Comparison of ENCODE assay signal across 1 fruit fly cellular context in the genomic region with DNA sequence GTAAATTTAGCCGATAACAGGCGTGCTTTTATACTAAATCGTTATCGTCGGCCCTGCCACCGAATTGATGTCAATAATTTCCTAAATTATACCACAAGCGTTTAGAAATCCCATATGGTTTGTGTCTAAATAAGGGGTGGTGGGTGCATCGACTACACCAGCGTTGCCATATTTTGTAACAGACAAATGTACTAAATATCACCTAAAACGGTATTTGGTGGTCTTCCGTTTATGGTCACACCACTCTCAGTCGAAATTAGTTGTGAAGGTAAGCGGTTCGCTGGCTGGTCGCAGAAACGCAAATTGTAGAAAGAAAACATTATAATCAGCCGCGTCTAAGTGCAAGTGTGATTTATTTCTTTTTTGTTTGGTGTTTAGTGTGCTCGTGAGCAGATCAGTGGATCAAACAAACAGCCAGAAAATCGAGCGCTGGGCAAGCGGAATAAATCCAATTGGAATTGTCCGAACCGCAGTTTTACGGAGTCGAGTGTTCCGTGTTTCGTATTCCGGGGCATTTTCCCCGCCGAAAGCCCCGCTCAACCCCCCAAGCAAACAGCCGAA.
TF ChIP-seq lines count a peak whose summit lies in the region.

A gene (minus strand): TSS at position 39 of the 561 bp plus-strand sequence.
A gene (plus strand): TSS at position 244 of the 561 bp plus-strand sequence.

TF ChIP-seq in whole organism, embryonic, 481 proteins besides CTCF, POLR2A, EP300 and RAD21 (continued from another document):
- TF ChIP-seq D19B (GFP tag; optimal IDR thresholded peaks at IDR 0.05; lab: Kevin White, UChicago) (no peak), zfh1 (GFP tag; IDR thresholded peaks at IDR 0.05; lab: Robert Waterston, UW) (peak; percentile 46; the same call in 1 of the 3 replicates), bigmax (GFP tag; optimal IDR thresholded peaks at IDR 0.05; lab: Kevin White, UChicago) (peak; percentile 26), hbn (GFP tag; IDR thresholded peaks at IDR 0.05; lab: Robert Waterston, UW; ENCODE audit: partially characterized antibody) (peak; percentile 42; the same call in 1 of the 2 replicates), hb (GFP tag; IDR thresholded peaks at IDR 0.05; lab: Robert Waterston, UW; ENCODE audit: partially characterized antibody) (no peak), CG1603 (tag; optimal IDR thresholded peaks at IDR 0.05; lab: Kevin White, UChicago) (peak; percentile 92), CkIIα-i1 (GFP tag; IDR thresholded peaks at IDR 0.05; lab: Robert Waterston, UW) (no peak), CG2712 (tag; optimal IDR thresholded peaks at IDR 0.05; lab: Kevin White, UChicago) (peak; percentile 72), CG3163 (GFP tag; optimal IDR thresholded peaks at IDR 0.05; lab: Kevin White, UChicago) (peak; percentile 25), scrt (GFP tag; optimal IDR thresholded peaks at IDR 0.05; lab: Kevin White, UChicago) (peak; percentile 51), Rfx (GFP tag; IDR thresholded peaks at IDR 0.05; lab: Robert Waterston, UW) (peak; percentile 47), CG10979 (tag; optimal IDR thresholded peaks at IDR 0.05; lab: Kevin White, UChicago) (peak; percentile 18), Lhr (GFP tag; optimal IDR thresholded peaks at IDR 0.05; lab: Kevin White, UChicago) (peak; percentile 98), pb (GFP tag; optimal IDR thresholded peaks at IDR 0.05; lab: Kevin White, UChicago) (peak; percentile 63), Spps (tag; optimal IDR thresholded peaks at IDR 0.05; lab: Kevin White, UChicago) (peak; percentile 17), gro (GFP tag; optimal IDR thresholded peaks at IDR 0.05; lab: Kevin White, UChicago) (peak; percentile 70), lov (optimal IDR thresholded peaks at IDR 0.05; lab: Kevin White, UChicago) (no peak), lov (GFP tag; IDR thresholded peaks at IDR 0.05; lab: Robert Waterston, UW) (no peak), wek (GFP tag; optimal IDR thresholded peaks at IDR 0.05; lab: Kevin White, UChicago) (peak; percentile 60), B-H2 (GFP tag; optimal IDR thresholded peaks at IDR 0.05; lab: Kevin White, UChicago) (peak; percentile 81), CG14965 (GFP tag; optimal IDR thresholded peaks at IDR 0.05; lab: Kevin White, UChicago; ENCODE audit: borderline replicate concordance) (no peak), Deaf1 (tag; optimal IDR thresholded peaks at IDR 0.05; lab: Kevin White, UChicago) (peak; percentile 56), TFAM (GFP tag; optimal IDR thresholded peaks at IDR 0.05; lab: Kevin White, UChicago) (no peak), kay (GFP tag; optimal IDR thresholded peaks at IDR 0.05; lab: Kevin White, UChicago) (no peak), CG11456 (GFP tag; IDR thresholded peaks at IDR 0.05; lab: Robert Waterston, UW) (0 out of 3 replicates have a peak, but pooled peaks have one; percentile 20), nom (GFP tag; optimal IDR thresholded peaks at IDR 0.05; lab: Kevin White, UChicago) (peak; percentile 69), CG4854 (GFP tag; optimal IDR thresholded peaks at IDR 0.05; lab: Kevin White, UChicago) (peak; percentile 14), Dip2 (GFP tag; IDR thresholded peaks at IDR 0.05; lab: Robert Waterston, UW) (no peak), CG10543 (GFP tag; optimal IDR thresholded peaks at IDR 0.05; lab: Kevin White, UChicago) (peak; percentile 55), peb (GFP tag; IDR thresholded peaks at IDR 0.05; lab: Robert Waterston, UW) (no peak), NC2β (GFP tag; optimal IDR thresholded peaks at IDR 0.05; lab: Kevin White, UChicago) (peak; percentile 41), CG12071 (GFP tag; optimal IDR thresholded peaks at IDR 0.05; lab: Kevin White, UChicago) (peak; percentile 53), CG10366 (GFP tag; IDR thresholded peaks at IDR 0.05; lab: Robert Waterston, UW) (no peak), CG17359 (tag; optimal IDR thresholded peaks at IDR 0.05; lab: Kevin White, UChicago) (peak; percentile 29), pnt (GFP tag; optimal IDR thresholded peaks at IDR 0.05; lab: Kevin White, UChicago) (peak; percentile 0), sob (GFP tag; IDR thresholded peaks at IDR 0.05; lab: Robert Waterston, UW) (peak; percentile 71), CG13894 (tag; optimal IDR thresholded peaks at IDR 0.05; lab: Kevin White, UChicago) (peak; percentile 87), CG17328 (GFP tag; IDR thresholded peaks at IDR 0.05; lab: Robert Waterston, UW) (no peak), GATAe (GFP tag; conservative IDR thresholded peaks at IDR 0.05; lab: Robert Waterston, UW) (no peak), CG12769 (tag; optimal IDR thresholded peaks at IDR 0.05; lab: Kevin White, UChicago) (peak; percentile 78), wdn (GFP tag; IDR thresholded peaks at IDR 0.05; lab: Robert Waterston, UW) (no peak), CG2120 (GFP tag; optimal IDR thresholded peaks at IDR 0.05; lab: Kevin White, UChicago) (peak; percentile 22), CG18599 (GFP tag; optimal IDR thresholded peaks at IDR 0.05; lab: Kevin White, UChicago) (peak; percentile 53), ftz-f1 (GFP tag; optimal IDR thresholded peaks at IDR 0.05; lab: Kevin White, UChicago) (peak; percentile 70), CG8290 (GFP tag; optimal IDR thresholded peaks at IDR 0.05; lab: Kevin White, UChicago) (peak; percentile 54), CG8290 (tag; optimal IDR thresholded peaks at IDR 0.05; lab: Kevin White, UChicago) (peak in 1 of 2 experiments; percentile 82), Dref (GFP tag; IDR thresholded peaks at IDR 0.05; lab: Robert Waterston, UW) (peak; percentile 79), CoRest (tag; optimal IDR thresholded peaks at IDR 0.05; lab: Kevin White, UChicago) (peak; percentile 46), CG9797 (GFP tag; optimal IDR thresholded peaks at IDR 0.05; lab: Kevin White, UChicago) (peak; percentile 100), CG15514 (GFP tag; optimal IDR thresholded peaks at IDR 0.05; lab: Kevin White, UChicago) (peak; percentile 85), ken (GFP tag; IDR thresholded peaks at IDR 0.05; lab: Robert Waterston, UW) (no peak), CG33213 (GFP tag; optimal IDR thresholded peaks at IDR 0.05; lab: Kevin White, UChicago) (peak; percentile 91), disco-r (GFP tag; optimal IDR thresholded peaks at IDR 0.05; lab: Kevin White, UChicago) (no peak), Ets97D (GFP tag; optimal IDR thresholded peaks at IDR 0.05; lab: Kevin White, UChicago) (peak; percentile 95), CG33557 (GFP tag; optimal IDR thresholded peaks at IDR 0.05; lab: Kevin White, UChicago) (peak; percentile 53), Gsc (GFP tag; IDR thresholded peaks at IDR 0.05; lab: Robert Waterston, UW) (no peak), Poxn (GFP tag; IDR thresholded peaks at IDR 0.05; lab: Robert Waterston, UW) (no peak), Stat92E (GFP tag; optimal IDR thresholded peaks at IDR 0.05; lab: Kevin White, UChicago) (peak in 1 of 3 experiments; percentile 87), sqz (GFP tag; optimal IDR thresholded peaks at IDR 0.05; lab: Kevin White, UChicago) (peak; percentile 76), stwl (tag; optimal IDR thresholded peaks at IDR 0.05; lab: Kevin White, UChicago) (peak; percentile 75), bowl (GFP tag; IDR thresholded peaks at IDR 0.05; lab: Robert Waterston, UW) (0 out of 2 replicates have a peak, but pooled peaks have one; percentile 39), CG3065 (GFP tag; optimal IDR thresholded peaks at IDR 0.05; lab: Kevin White, UChicago) (peak; percentile 2), CG17385 (GFP tag; optimal IDR thresholded peaks at IDR 0.05; lab: Kevin White, UChicago) (peak; percentile 51), CG10431 (GFP tag; optimal IDR thresholded peaks at IDR 0.05; lab: Kevin White, UChicago) (no peak), Blimp-1 (GFP tag; optimal IDR thresholded peaks at IDR 0.05; lab: Kevin White, UChicago) (peak; percentile 33), dpn (GFP tag; optimal IDR thresholded peaks at IDR 0.05; lab: Kevin White, UChicago) (peak; percentile 7 to 35), Dll (GFP tag; IDR thresholded peaks at IDR 0.05; lab: Robert Waterston, UW; ENCODE audit: partially characterized antibody) (peak; percentile 40; the same call in 2 of the 4 replicates), CG9609 (GFP tag; optimal IDR thresholded peaks at IDR 0.05; lab: Kevin White, UChicago) (peak; percentile 35), CG11560 (tag; IDR thresholded peaks at IDR 0.05; lab: Robert Waterston, UW) (0 out of 3 replicates have a peak, but pooled peaks have one; percentile 45), Hr78 (GFP tag; optimal IDR thresholded peaks at IDR 0.05; lab: Kevin White, UChicago) (peak in 1 of 2 experiments; percentile 24), knrl (GFP tag; IDR thresholded peaks at IDR 0.05; lab: Robert Waterston, UW; ENCODE audit: partially characterized antibody) (peak; percentile 58; the same call in 1 of the 3 replicates), CrebB (tag; optimal IDR thresholded peaks at IDR 0.05; lab: Kevin White, UChicago) (peak; percentile 57), CG12155 (GFP tag; optimal IDR thresholded peaks at IDR 0.05; lab: Kevin White, UChicago) (peak; percentile 24), Ets65A (GFP tag; lab: Kevin White, UChicago) (peak; percentile 88), insv (GFP tag; optimal IDR thresholded peaks at IDR 0.05; lab: Kevin White, UChicago) (peak in 1 of 2 experiments; percentile 87), slou (GFP tag; optimal IDR thresholded peaks at IDR 0.05; lab: Kevin White, UChicago) (no peak), E2f2 (GFP tag; IDR thresholded peaks at IDR 0.05; lab: Robert Waterston, UW) (peak; percentile 69), Sin3A (optimal IDR thresholded peaks at IDR 0.05; lab: Kevin White, UChicago) (peak; percentile 77), br (optimal IDR thresholded peaks at IDR 0.05; lab: Kevin White, UChicago) (no peak), CG9932 (GFP tag; IDR thresholded peaks at IDR 0.05; lab: Robert Waterston, UW) (peak; percentile 37; the same call in 1 of the 2 replicates)
